Worm (Caenorhabditis elegans) whole organism, L2 larva: ENCODE data around the gene tps-1.

Experiments
- C34F6.9 ChIP-seq: fragments of 150-350 bp; optimal IDR thresholded peaks from 2 replicates; lab custom pipeline; 2014; ENCODE audit warnings: missing biosample characterization, missing genetic modification characterization
- F13H6.1 ChIP-seq: sonication (generic microtip); optimal IDR thresholded peaks from 2 replicates; lab custom pipeline; 2016; ENCODE audit warnings: missing genetic modification characterization, missing compliant biosample characterization
- R02D3.7 ChIP-seq: fragments of 150-350 bp; optimal IDR thresholded peaks from 2 replicates; lab custom pipeline; 2014; ENCODE audit warnings: missing biosample characterization, missing genetic modification characterization
- Y55F3AM.14 ChIP-seq: fragments of 200-800 bp; sonication (Bioruptor generic); optimal IDR thresholded peaks from 2 replicates; lab custom pipeline; 2018; ENCODE audit warnings: mild to moderate bottlenecking, missing genetic modification characterization, missing compliant biosample characterization
- ZK546.5 ChIP-seq: sonication (generic microtip); optimal IDR thresholded peaks from 2 replicates; lab custom pipeline; 2017; ENCODE audit warnings: missing biosample characterization, missing genetic modification characterization
- alr-1 ChIP-seq: fragments of 150-350 bp; optimal IDR thresholded peaks from 2 replicates; lab custom pipeline; 2014; ENCODE audit warnings: missing biosample characterization, missing genetic modification characterization
- aly-2 ChIP-seq: fragments of 150-350 bp; optimal IDR thresholded peaks from 2 replicates; lab custom pipeline; 2014; ENCODE audit warnings: missing biosample characterization, missing genetic modification characterization
- ama-1 ChIP-seq: fragments of 150-350 bp; optimal IDR thresholded peaks from 2 replicates; lab custom pipeline; 2018; ENCODE audit warnings: inconsistent platforms
- blmp-1 ChIP-seq: sonication (generic microtip); optimal IDR thresholded peaks from 2 replicates; lab custom pipeline; 2017; ENCODE audit warnings: missing genetic modification characterization, mild to moderate bottlenecking, missing compliant biosample characterization, antibody characterized with exemption, moderate library complexity; ENCODE audit not compliant: insufficient read depth
- ceh-16 ChIP-seq: fragments of 150-350 bp; optimal IDR thresholded peaks from 2 replicates; lab custom pipeline; 2014; ENCODE audit warnings: missing biosample characterization, missing genetic modification characterization
- ceh-82 ChIP-seq: fragments of 150-350 bp; optimal IDR thresholded peaks from 2 replicates; lab custom pipeline; 2014; ENCODE audit warnings: missing biosample characterization, missing genetic modification characterization
- crh-2 ChIP-seq: sonication (generic microtip); optimal IDR thresholded peaks from 2 replicates; lab custom pipeline; 2017; ENCODE audit warnings: missing biosample characterization, missing genetic modification characterization
- dmd-4 ChIP-seq: sonication (generic microtip); optimal IDR thresholded peaks from 2 replicates; lab custom pipeline; 2017; ENCODE audit warnings: missing biosample characterization, missing genetic modification characterization
- egl-27 ChIP-seq: sonication (generic microtip); optimal IDR thresholded peaks from 3 replicates; lab custom pipeline; 2017; ENCODE audit warnings: missing biosample characterization, missing genetic modification reagents, missing genetic modification characterization
- elt-1 ChIP-seq: fragments of 150-350 bp; optimal IDR thresholded peaks from 2 replicates; lab custom pipeline; 2014; ENCODE audit warnings: missing biosample characterization, missing genetic modification characterization
- elt-3 ChIP-seq: sonication (generic microtip); optimal IDR thresholded peaks from 2 replicates; lab custom pipeline; 2017; ENCODE audit warnings: missing biosample characterization, missing genetic modification characterization
- fos-1 ChIP-seq: fragments of 150-350 bp; optimal IDR thresholded peaks from 2 replicates; lab custom pipeline; 2014; ENCODE audit warnings: missing biosample characterization, missing genetic modification characterization
- gmeb-1 ChIP-seq: fragments of 150-350 bp; optimal IDR thresholded peaks from 2 replicates; lab custom pipeline; 2014; ENCODE audit warnings: missing biosample characterization, missing genetic modification characterization
- lin-11 ChIP-seq: fragments of 150-350 bp; sonication (generic microtip); optimal IDR thresholded peaks from 2 replicates; lab custom pipeline; 2014; ENCODE audit warnings: missing biosample characterization, missing genetic modification characterization, inconsistent platforms, mixed read lengths
- lin-13 ChIP-seq: fragments of 150-350 bp; optimal IDR thresholded peaks from 2 replicates; lab custom pipeline; 2014; ENCODE audit warnings: missing biosample characterization, missing genetic modification reagents, missing genetic modification characterization
- lin-39 ChIP-seq: fragments of 150-350 bp; optimal IDR thresholded peaks from 2 replicates; lab custom pipeline; 2014; ENCODE audit warnings: missing biosample characterization, missing genetic modification reagents, missing genetic modification characterization
- lsy-2 ChIP-seq, 2 experiments: fragments of 150-350 bp in 1 of 2; sonication (generic microtip) in 1 of 2; optimal IDR thresholded peaks; 2 replicates each; lab custom pipeline; 2014 to 2017; ENCODE audit warnings: missing biosample characterization in 2 of 2, missing genetic modification characterization in 2 of 2
- mab-5 ChIP-seq: fragments of 150-350 bp; optimal IDR thresholded peaks from 2 replicates; lab custom pipeline; 2014; ENCODE audit warnings: missing biosample characterization, missing genetic modification characterization
- mbf-1 ChIP-seq: sonication (generic microtip); optimal IDR thresholded peaks from 2 replicates; lab custom pipeline; 2017; ENCODE audit warnings: missing biosample characterization, missing genetic modification characterization
- mdl-1 ChIP-seq, 2 experiments: fragments of 150-350 bp in 1 of 2; sonication (generic microtip) in 1 of 2; optimal IDR thresholded peaks; 2 replicates each; lab custom pipeline; 2017; ENCODE audit warnings: missing biosample characterization in 2 of 2, missing genetic modification characterization in 2 of 2
- nhr-10 ChIP-seq: sonication (generic microtip); optimal IDR thresholded peaks from 2 replicates; lab custom pipeline; 2017; ENCODE audit warnings: missing biosample characterization, missing genetic modification characterization
- nhr-11 ChIP-seq: fragments of 150-350 bp; optimal IDR thresholded peaks from 2 replicates; lab custom pipeline; 2014; ENCODE audit warnings: missing biosample characterization, missing genetic modification characterization
- nhr-12 ChIP-seq: fragments of 150-350 bp; optimal IDR thresholded peaks from 2 replicates; lab custom pipeline; 2014; ENCODE audit warnings: missing biosample characterization, missing genetic modification characterization
- nhr-129 ChIP-seq: fragments of 150-350 bp; optimal IDR thresholded peaks from 2 replicates; lab custom pipeline; 2014; ENCODE audit warnings: missing biosample characterization, missing genetic modification characterization
- nhr-21 ChIP-seq: fragments of 150-350 bp; optimal IDR thresholded peaks from 2 replicates; lab custom pipeline; 2014; ENCODE audit warnings: missing biosample characterization, missing genetic modification characterization
- nhr-23 ChIP-seq: fragments of 150-350 bp; optimal IDR thresholded peaks from 2 replicates; lab custom pipeline; 2014; ENCODE audit warnings: missing biosample characterization, missing genetic modification reagents, missing genetic modification characterization
- nhr-237 ChIP-seq: fragments of 150-350 bp; optimal IDR thresholded peaks from 2 replicates; lab custom pipeline; 2014; ENCODE audit warnings: missing biosample characterization, missing genetic modification characterization
- nhr-25 ChIP-seq: fragments of 150-350 bp; sonication (generic microtip); optimal IDR thresholded peaks from 3 replicates; lab custom pipeline; 2014; ENCODE audit warnings: missing biosample characterization, missing genetic modification characterization
- nhr-6 ChIP-seq: fragments of 150-350 bp; optimal IDR thresholded peaks from 2 replicates; lab custom pipeline; 2014; ENCODE audit warnings: missing biosample characterization, missing genetic modification characterization
- nhr-77 ChIP-seq: fragments of 150-350 bp; optimal IDR thresholded peaks from 2 replicates; lab custom pipeline; 2014; ENCODE audit warnings: missing biosample characterization, missing genetic modification characterization
- peb-1 ChIP-seq: fragments of 150-350 bp; optimal IDR thresholded peaks from 2 replicates; lab custom pipeline; 2014; ENCODE audit warnings: missing biosample characterization, missing genetic modification characterization
- sem-4 ChIP-seq: fragments of 150-350 bp; optimal IDR thresholded peaks from 2 replicates; lab custom pipeline; 2014; ENCODE audit warnings: missing biosample characterization, missing genetic modification reagents, missing genetic modification characterization
- skn-1 ChIP-seq: sonication (generic microtip); optimal IDR thresholded peaks from 2 replicates; lab custom pipeline; 2017; ENCODE audit warnings: missing biosample characterization, missing genetic modification characterization
- sma-3 ChIP-seq: sonication (generic microtip); optimal IDR thresholded peaks from 2 replicates; lab custom pipeline; 2016; ENCODE audit warnings: missing genetic modification reagents, missing genetic modification characterization, missing compliant biosample characterization
- sma-9 ChIP-seq, 2 experiments: fragments of 150-350 bp in 1 of 2; sonication (generic microtip) in 1 of 2; optimal IDR thresholded peaks; 2 replicates each; lab custom pipeline; 2014 to 2016; ENCODE audit warnings: missing genetic modification characterization in 2 of 2, mild to moderate bottlenecking in 1 of 2, missing biosample characterization in 1 of 2, missing compliant biosample characterization in 1 of 2, missing genetic modification reagents in 1 of 2, moderate library complexity in 1 of 2
- snpc-4 ChIP-seq: fragments of 150-350 bp; optimal IDR thresholded peaks from 2 replicates; lab custom pipeline; 2014; ENCODE audit warnings: missing biosample characterization, missing genetic modification characterization
- unc-39 ChIP-seq: fragments of 150-350 bp; optimal IDR thresholded peaks from 2 replicates; lab custom pipeline; 2014; ENCODE audit warnings: missing biosample characterization, missing genetic modification characterization
- unc-55 ChIP-seq: fragments of 150-350 bp; sonication (generic microtip); optimal IDR thresholded peaks from 3 replicates; lab custom pipeline; 2014; ENCODE audit warnings: missing biosample characterization, missing genetic modification reagents, missing genetic modification characterization
- unc-62 ChIP-seq: fragments of 150-350 bp; optimal IDR thresholded peaks from 2 replicates; lab custom pipeline; 2014; ENCODE audit warnings: missing biosample characterization, missing genetic modification reagents, missing genetic modification characterization
- zag-1 ChIP-seq: fragments of 150-350 bp; optimal IDR thresholded peaks from 2 replicates; lab custom pipeline; 2014; ENCODE audit warnings: missing biosample characterization, missing genetic modification characterization
- ztf-1 ChIP-seq: fragments of 200-800 bp; sonication (Bioruptor generic); conservative IDR thresholded peaks from 2 replicates; pipeline ENCODE4 v1.3.6; 2022; ENCODE audit warnings: missing genetic modification characterization, missing compliant biosample characterization
- ztf-11 ChIP-seq: sonication (generic microtip); optimal IDR thresholded peaks from 2 replicates; lab custom pipeline; 2017; ENCODE audit warnings: missing biosample characterization, missing genetic modification characterization
- ztf-4 ChIP-seq: fragments of 150-350 bp; optimal IDR thresholded peaks from 2 replicates; lab custom pipeline; 2014; ENCODE audit warnings: missing biosample characterization, missing genetic modification characterization

Gene tps-1

DNA sequence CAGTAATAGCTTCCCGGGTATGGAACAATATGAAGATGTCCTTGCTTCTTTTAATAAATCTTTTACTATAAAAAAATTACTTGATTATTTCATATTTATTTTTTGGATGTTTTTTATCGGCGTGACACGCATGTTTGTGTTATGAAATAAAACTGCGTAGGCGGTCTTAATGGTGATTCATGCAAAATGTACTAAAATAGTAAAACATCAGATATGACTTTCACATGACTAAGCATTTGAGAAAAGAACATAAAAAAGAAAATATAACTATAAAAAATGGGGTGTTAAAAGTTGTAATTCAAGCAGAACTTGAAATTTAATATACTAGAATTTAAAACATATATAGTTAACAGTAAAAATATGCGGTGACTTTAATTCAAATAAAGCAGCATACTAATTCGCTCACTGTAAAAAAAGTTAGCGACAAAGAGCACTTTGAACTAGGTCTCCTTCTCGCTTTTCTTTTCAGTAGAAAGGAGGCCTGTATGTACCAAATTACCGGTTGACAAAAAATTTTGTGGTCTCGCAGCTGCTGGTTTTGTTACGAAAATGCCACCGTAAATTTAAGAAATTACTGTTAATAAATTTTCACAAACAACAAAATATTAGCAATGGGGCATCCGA, 7.7 kb upstream of the tps-1 start:
- TF ChIP-seq nhr-237 (no peak), fos-1 (no peak), sem-4 (tag; lab: Kevin White, UChicago) (no peak), ZK546.5 (no peak), C34F6.9 (peak; percentile 18), skn-1 (tag; lab: Kevin White, UChicago) (no peak), ztf-4 (tag; lab: Kevin White, UChicago) (peak; percentile 65), dmd-4 (tag; lab: Kevin White, UChicago) (no peak), nhr-6 (no peak)

DNA sequence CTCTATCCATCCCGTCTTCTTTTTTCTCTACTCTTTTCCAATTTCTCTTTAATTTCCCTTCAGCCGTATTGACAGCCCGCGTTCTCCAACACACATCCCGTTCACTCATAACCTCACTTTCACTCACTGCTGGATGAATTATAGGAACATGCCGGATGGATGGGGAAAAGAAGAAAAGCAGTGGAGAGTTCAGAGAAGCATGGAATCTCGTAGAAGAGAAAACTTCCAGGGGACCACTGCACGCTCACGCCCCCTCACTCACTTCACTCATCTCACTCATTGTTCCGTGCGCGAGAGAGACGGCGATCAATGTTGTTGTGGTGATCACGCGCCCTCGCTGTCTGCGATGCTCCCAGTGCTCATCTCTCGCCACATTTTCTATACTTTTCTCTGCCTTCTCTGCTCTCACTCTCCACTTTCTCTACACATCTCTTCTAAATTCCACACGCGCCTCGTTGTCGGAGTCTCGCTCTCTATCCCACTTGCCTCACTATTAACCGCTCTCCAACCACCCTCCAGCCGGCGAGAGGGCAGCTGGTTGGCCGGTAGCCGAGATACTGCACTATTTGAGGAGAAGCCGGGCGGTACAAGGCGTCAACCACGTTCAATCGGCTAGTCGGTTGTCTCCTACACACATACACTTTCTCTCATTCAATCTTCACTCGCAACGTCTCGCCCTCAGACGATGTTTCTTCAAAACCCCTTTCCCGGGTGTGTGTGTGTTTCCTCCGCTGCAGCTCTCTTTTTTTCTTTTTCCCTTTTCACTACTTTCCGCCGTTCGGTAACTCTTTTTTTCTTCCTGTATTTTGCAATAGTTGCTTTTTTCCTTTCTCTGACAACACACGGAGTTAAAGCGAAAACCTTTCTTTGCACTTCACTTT, 5.6 kb upstream of the tps-1 start:
- TF ChIP-seq peb-1 (tag; lab: Kevin White, UChicago) = no peak
- TF ChIP-seq sma-9 (GFP tag; optimal IDR thresholded peaks at IDR 0.05; lab: Kevin White, UChicago) = peak; percentile 93
- no peak for TF ChIP-seq sma-9 (tag; optimal IDR thresholded peaks at IDR 0.05; lab: Kevin White, UChicago)
- peak; percentile 88 for TF ChIP-seq nhr-21 (tag; lab: Kevin White, UChicago)
- TF ChIP-seq gmeb-1 (tag; lab: Kevin White, UChicago) = peak; percentile 54
- peak; percentile 68 for TF ChIP-seq ztf-4 (tag; lab: Kevin White, UChicago)
- TF ChIP-seq lsy-2 (tag; optimal IDR thresholded peaks at IDR 0.05; lab: Kevin White, UChicago) = peak; percentile 69 to 77
- no peak for TF ChIP-seq mbf-1 (tag; lab: Kevin White, UChicago)
- TF ChIP-seq alr-1 (tag; lab: Kevin White, UChicago) = no peak
- no peak for TF ChIP-seq ZK546.5
- peak; percentile 83 for TF ChIP-seq nhr-25
- TF ChIP-seq snpc-4 (tag; lab: Kevin White, UChicago) = peak; percentile 41
- peak; percentile 87 for TF ChIP-seq C34F6.9
- TF ChIP-seq ama-1 (lab: Kevin White, UChicago) = peak; percentile 44
- peak; percentile 54 for TF ChIP-seq zag-1 (tag; lab: Kevin White, UChicago)
- TF ChIP-seq blmp-1 (tag; lab: Kevin White, UChicago) = peak; percentile 89
- peak; percentile 17 for TF ChIP-seq nhr-77
- TF ChIP-seq aly-2 = no peak
- peak; percentile 55 for TF ChIP-seq unc-39 (tag; lab: Kevin White, UChicago)
- no peak for TF ChIP-seq nhr-12 (tag; lab: Kevin White, UChicago)
- TF ChIP-seq ztf-1 (GFP tag; lab: Robert Waterston, UW) = no peak
- no peak for TF ChIP-seq elt-1
- peak; percentile 73 for TF ChIP-seq lin-11 (tag; lab: Kevin White, UChicago)
- peak; percentile 53 for TF ChIP-seq fos-1
- peak; percentile 88 for TF ChIP-seq mab-5
- peak; percentile 82 to 95 for TF ChIP-seq mdl-1 (tag; optimal IDR thresholded peaks at IDR 0.05; lab: Kevin White, UChicago)
- TF ChIP-seq crh-2 (tag; lab: Kevin White, UChicago) = peak; percentile 65
- TF ChIP-seq elt-3 (tag; lab: Kevin White, UChicago) = no peak
- TF ChIP-seq egl-27 (tag; lab: Kevin White, UChicago) = peak; percentile 86
- TF ChIP-seq lin-13 = peak; percentile 66
- TF ChIP-seq dmd-4 (tag; lab: Kevin White, UChicago) = no peak
- peak; percentile 98 for TF ChIP-seq F13H6.1
- peak; percentile 77 for TF ChIP-seq nhr-129
- TF ChIP-seq ceh-82 = no peak
- peak; percentile 84 for TF ChIP-seq unc-55 (GFP tag; lab: Kevin White, UChicago)
- peak; percentile 77 for TF ChIP-seq nhr-6
- TF ChIP-seq R02D3.7 = peak; percentile 14
- TF ChIP-seq sma-3 (GFP tag; lab: Kevin White, UChicago) = peak; percentile 87
- no peak for TF ChIP-seq ztf-11 (tag; lab: Kevin White, UChicago)
- peak; percentile 1 for TF ChIP-seq nhr-237
- TF ChIP-seq nhr-11 (tag; lab: Kevin White, UChicago) = no peak
- TF ChIP-seq nhr-23 (tag; lab: Kevin White, UChicago) = no peak
- TF ChIP-seq skn-1 (tag; lab: Kevin White, UChicago) = no peak
- TF ChIP-seq sem-4 (tag; lab: Kevin White, UChicago) = peak; percentile 88
- TF ChIP-seq lin-39 (tag; lab: Kevin White, UChicago) = peak; percentile 57
- TF ChIP-seq ceh-16 (tag; lab: Kevin White, UChicago) = peak; percentile 58
- TF ChIP-seq nhr-10 (tag; lab: Kevin White, UChicago) = no peak
- peak; percentile 93 for TF ChIP-seq Y55F3AM.14
- TF ChIP-seq unc-62 (GFP tag; lab: Kevin White, UChicago) = peak; percentile 84
